Worm (Caenorhabditis elegans): ENCODE data around the gene T25B9.4.

Gene T25B9.4

DNA sequence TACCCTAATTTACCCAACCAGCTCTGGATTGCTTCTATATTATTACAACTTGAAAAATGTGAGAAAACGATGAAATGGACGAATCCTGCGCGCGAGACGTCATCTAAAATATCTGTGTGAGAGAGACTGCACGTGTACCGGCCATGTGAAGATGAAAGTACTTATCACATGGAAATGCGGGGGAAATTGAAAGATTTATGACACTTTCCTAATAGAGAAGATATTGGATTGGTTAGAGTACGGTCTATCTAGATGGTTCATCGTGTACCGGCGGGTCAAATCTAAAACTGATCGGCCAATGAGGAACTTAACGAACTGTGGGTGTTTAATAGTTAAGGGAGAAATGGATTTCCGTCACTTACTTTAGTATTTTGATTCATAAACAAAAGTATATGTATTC lies 24.5 kb upstream of the T25B9.4 start:
- no peak for TF ChIP-seq sptf-1 (tag; optimal IDR thresholded peaks at IDR 0.05)
- TF ChIP-seq pha-4 (tag; optimal IDR thresholded peaks at IDR 0.05) = no peak
- TF ChIP-seq lsy-2 (tag; optimal IDR thresholded peaks at IDR 0.05) = no peak
- no peak for TF ChIP-seq unc-39 (tag; optimal IDR thresholded peaks at IDR 0.05)
- TF ChIP-seq mab-5 (tag; optimal IDR thresholded peaks at IDR 0.05) = no peak
- no peak for TF ChIP-seq hlh-1 (tag; optimal IDR thresholded peaks at IDR 0.05)
- TF ChIP-seq drap-1 (GFP tag; optimal IDR thresholded peaks at IDR 0.05) = no peak
- TF ChIP-seq elt-3 (tag; optimal IDR thresholded peaks at IDR 0.05) = no peak
- TF ChIP-seq nhr-237 (tag; optimal IDR thresholded peaks at IDR 0.05) = no peak
- TF ChIP-seq zip-8 (tag; optimal IDR thresholded peaks at IDR 0.05) = no peak
- TF ChIP-seq bed-3 (GFP tag; optimal IDR thresholded peaks at IDR 0.05) = no peak
- no peak for TF ChIP-seq cnd-1 (tag; optimal IDR thresholded peaks at IDR 0.05)
- TF ChIP-seq nhr-28 (tag; optimal IDR thresholded peaks at IDR 0.05) = no peak
- no peak for TF ChIP-seq unc-62 (GFP tag; optimal IDR thresholded peaks at IDR 0.05)

DNA sequence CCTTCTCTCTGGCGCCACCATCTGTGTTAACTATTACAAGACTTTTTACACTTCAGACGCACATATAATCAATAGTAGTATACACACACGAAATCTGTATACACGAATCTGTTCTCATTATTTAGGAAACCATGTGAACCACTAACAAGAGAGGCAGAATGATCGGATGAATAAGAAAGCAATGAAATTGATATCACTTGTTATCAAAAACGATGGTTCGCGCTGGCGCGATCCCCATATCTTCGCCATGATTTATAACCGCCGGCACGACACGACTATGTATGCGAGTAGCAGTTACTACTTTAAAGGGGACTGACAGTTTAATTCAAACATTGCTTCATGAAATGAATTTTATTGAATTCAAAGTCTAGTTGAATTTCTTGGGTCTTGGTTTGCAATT lies 23.8 kb upstream of the T25B9.4 start:
- no peak for TF ChIP-seq mep-1 (tag; optimal IDR thresholded peaks at IDR 0.05)
- no peak for TF ChIP-seq lin-13 (tag; optimal IDR thresholded peaks at IDR 0.05)
- no peak for TF ChIP-seq drap-1 (GFP tag; optimal IDR thresholded peaks at IDR 0.05)
- TF ChIP-seq nhr-237 (tag; optimal IDR thresholded peaks at IDR 0.05) = no peak
- TF ChIP-seq ztf-11 (tag; optimal IDR thresholded peaks at IDR 0.05) = no peak
- TF ChIP-seq elt-3 (tag; optimal IDR thresholded peaks at IDR 0.05) = no peak
- TF ChIP-seq nhr-28 (tag; optimal IDR thresholded peaks at IDR 0.05) = no peak
- TF ChIP-seq mls-2 (tag; optimal IDR thresholded peaks at IDR 0.05) = no peak
- no peak for TF ChIP-seq snpc-4 (tag; optimal IDR thresholded peaks at IDR 0.05)
- TF ChIP-seq unc-62 (GFP tag; optimal IDR thresholded peaks at IDR 0.05) = no peak
- TF ChIP-seq ceh-39 (tag; optimal IDR thresholded peaks at IDR 0.05) = no peak
- no peak for TF ChIP-seq pha-4 (tag; optimal IDR thresholded peaks at IDR 0.05)
- no peak for TF ChIP-seq ceh-83 (GFP tag; optimal IDR thresholded peaks at IDR 0.05)
- no peak for TF ChIP-seq cnd-1 (tag; optimal IDR thresholded peaks at IDR 0.05)
- no peak for TF ChIP-seq zip-8 (tag; optimal IDR thresholded peaks at IDR 0.05)

DNA sequence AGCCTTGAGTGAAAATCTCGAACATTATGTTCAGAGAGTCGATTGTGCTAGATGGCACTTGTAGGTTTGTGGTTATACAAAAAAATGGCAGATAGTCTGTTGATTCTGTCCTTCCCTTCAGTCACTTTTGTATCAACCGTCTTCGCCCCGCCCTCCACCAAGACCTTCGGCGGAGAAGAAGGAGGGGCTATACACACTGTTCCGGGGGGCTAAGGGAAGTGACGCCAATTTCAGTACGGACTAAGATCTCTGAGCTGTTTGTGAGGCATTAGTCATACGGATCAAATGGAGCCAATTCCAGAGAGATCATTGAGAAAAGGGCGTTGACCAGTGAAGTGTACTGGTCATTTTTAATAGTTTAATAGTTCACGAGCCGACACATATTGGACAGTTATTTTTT lies 23.1 kb upstream of the T25B9.4 start, which contains the start of gene swt-3:
swt-3 (minus strand) TSS at position 101 of the 400 bp plus-strand sequence.
- TF ChIP-seq hlh-1 (tag; optimal IDR thresholded peaks at IDR 0.05) (no peak), lsy-2 (tag; optimal IDR thresholded peaks at IDR 0.05) (no peak), lin-13 (tag; optimal IDR thresholded peaks at IDR 0.05) (no peak), mep-1 (tag; optimal IDR thresholded peaks at IDR 0.05) (no peak), ham-2 (GFP tag; optimal IDR thresholded peaks at IDR 0.05) (no peak), mab-5 (tag; optimal IDR thresholded peaks at IDR 0.05) (no peak), nhr-76 (tag; optimal IDR thresholded peaks at IDR 0.05) (no peak), nhr-28 (tag; optimal IDR thresholded peaks at IDR 0.05) (no peak), ceh-39 (tag; optimal IDR thresholded peaks at IDR 0.05) (no peak)

DNA sequence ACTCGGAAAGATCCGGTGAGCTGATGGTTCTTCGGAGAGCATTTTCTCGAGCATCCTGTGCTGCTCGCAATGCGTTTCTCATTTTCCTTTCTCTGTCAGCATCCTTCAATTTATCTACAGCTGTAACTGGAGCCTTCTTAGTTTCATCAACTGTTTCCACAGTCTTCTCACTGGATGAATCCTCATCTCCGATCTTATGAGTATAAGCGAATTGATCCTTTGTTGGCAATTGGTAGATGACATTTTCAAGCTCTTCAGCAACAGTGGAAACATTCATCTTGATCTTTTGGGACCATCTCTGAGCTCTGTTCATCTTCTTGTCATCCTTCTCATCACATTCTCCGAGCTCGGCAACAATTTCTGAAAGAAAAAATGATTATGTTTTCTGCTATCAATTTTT lies 21.8 kb upstream of the T25B9.4 start:
- TF ChIP-seq nhr-76 (tag; optimal IDR thresholded peaks at IDR 0.05) (no peak), nhr-2 (tag; optimal IDR thresholded peaks at IDR 0.05) (no peak), flh-1 (GFP tag; optimal IDR thresholded peaks at IDR 0.05) (no peak), elt-3 (tag; optimal IDR thresholded peaks at IDR 0.05) (no peak), blmp-1 (tag; optimal IDR thresholded peaks at IDR 0.05) (no peak)

DNA sequence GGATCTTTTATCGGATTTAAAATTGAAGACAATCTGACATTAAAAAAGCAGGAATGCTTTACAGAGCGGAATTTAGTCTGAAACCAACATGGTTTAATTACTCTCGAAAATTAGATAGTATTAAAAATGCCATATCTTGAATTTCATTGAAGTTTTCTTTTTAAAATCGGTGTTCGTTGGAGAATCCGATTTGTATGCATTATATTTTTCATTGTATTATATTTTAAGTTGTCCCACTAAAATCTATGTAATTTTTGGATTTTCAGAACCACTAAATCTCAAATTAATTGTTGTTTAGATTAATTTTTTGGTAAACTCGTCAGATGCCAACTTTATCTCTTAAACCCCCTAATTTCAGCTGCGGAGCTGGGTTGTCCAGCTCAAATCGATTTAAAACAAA lies 21.1 kb upstream of the T25B9.4 start:
- TF ChIP-seq drap-1 (GFP tag; optimal IDR thresholded peaks at IDR 0.05) (no peak), nhr-12 (tag; optimal IDR thresholded peaks at IDR 0.05) (no peak), mep-1 (tag; optimal IDR thresholded peaks at IDR 0.05) (no peak), lin-32 (GFP tag; optimal IDR thresholded peaks at IDR 0.05) (no peak), sem-2 (GFP tag; optimal IDR thresholded peaks at IDR 0.05) (no peak), nhr-28 (tag; optimal IDR thresholded peaks at IDR 0.05) (no peak), blmp-1 (tag; optimal IDR thresholded peaks at IDR 0.05) (no peak), zip-8 (tag; optimal IDR thresholded peaks at IDR 0.05) (no peak), nhr-76 (tag; optimal IDR thresholded peaks at IDR 0.05) (no peak), ceh-43 (GFP tag; optimal IDR thresholded peaks at IDR 0.05) (no peak), nhr-2 (tag; optimal IDR thresholded peaks at IDR 0.05) (no peak), unc-120 (tag; optimal IDR thresholded peaks at IDR 0.05; ENCODE audit: poor library complexity, severe bottlenecking) (no peak)

DNA sequence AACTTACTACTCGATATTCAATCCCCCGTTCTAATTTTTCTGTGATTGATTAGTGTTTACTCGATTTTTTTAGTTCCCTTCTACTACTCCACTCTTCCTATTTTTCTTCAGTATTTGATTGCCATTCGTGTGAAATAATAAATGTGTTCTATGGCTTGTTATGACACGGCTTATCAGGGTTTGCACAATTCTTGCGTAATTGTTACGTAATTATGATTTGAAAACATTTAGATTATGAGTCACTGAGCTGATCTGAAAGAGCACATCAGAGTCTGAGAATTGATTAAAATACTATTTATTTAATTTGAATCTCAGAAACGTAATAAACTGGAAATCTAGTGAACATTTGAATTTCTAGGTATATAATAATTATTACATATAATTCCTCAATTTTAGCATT lies 20.1 kb upstream of the T25B9.4 start:
- TF ChIP-seq snpc-4 (tag; optimal IDR thresholded peaks at IDR 0.05) = no peak
- no peak for TF ChIP-seq ham-2 (GFP tag; optimal IDR thresholded peaks at IDR 0.05)
- TF ChIP-seq zip-8 (tag; optimal IDR thresholded peaks at IDR 0.05) = peak; percentile 99

Measured in whole organism, mixed stage, embryonic.